Worm (Caenorhabditis elegans): ENCODE measurements around the gene R105.5.
A peak's percentile ranks its signal among the peaks of the same experiment; 100 is the strongest.

The R105.5 gene

ce11 chrIV:4605608-4606007, 30.5 kb upstream of the R105.5 start, which contains the start of gene nspg-10:
nspg-10 (plus strand) TSS chrIV:4605786.
- TF ChIP-seq crh-2 (tag; optimal IDR thresholded peaks at IDR 0.05) (peak; percentile 37), nhr-10 (tag; optimal IDR thresholded peaks at IDR 0.05) (no peak), fos-1 (tag; optimal IDR thresholded peaks at IDR 0.05) (peak; percentile 85), C34F6.9 (tag; optimal IDR thresholded peaks at IDR 0.05) (no peak), aly-2 (tag; optimal IDR thresholded peaks at IDR 0.05) (no peak)

- TF ChIP-seq nhr-11 (tag; optimal IDR thresholded peaks at IDR 0.05), result no peak
- TF ChIP-seq fos-1 (tag; optimal IDR thresholded peaks at IDR 0.05), result no peak
- no peak for TF ChIP-seq Y55F3AM.14 (GFP tag; optimal IDR thresholded peaks at IDR 0.05)
- TF ChIP-seq aly-2 (tag; optimal IDR thresholded peaks at IDR 0.05), result no peak
- no peak for TF ChIP-seq elt-3 (tag; optimal IDR thresholded peaks at IDR 0.05)
- no peak for TF ChIP-seq ceh-82 (tag; optimal IDR thresholded peaks at IDR 0.05)
- TF ChIP-seq nhr-129 (tag; optimal IDR thresholded peaks at IDR 0.05), result no peak
- no peak for TF ChIP-seq nhr-23 (tag; optimal IDR thresholded peaks at IDR 0.05)
- TF ChIP-seq egl-27 (tag; optimal IDR thresholded peaks at IDR 0.05), result no peak
- TF ChIP-seq elt-1 (tag; optimal IDR thresholded peaks at IDR 0.05), result no peak
- TF ChIP-seq ztf-1 (GFP tag; conservative IDR thresholded peaks at IDR 0.05), result no peak
- no peak for TF ChIP-seq ztf-11 (tag; optimal IDR thresholded peaks at IDR 0.05)
- no peak for TF ChIP-seq peb-1 (tag; optimal IDR thresholded peaks at IDR 0.05)
- no peak for TF ChIP-seq nhr-10 (tag; optimal IDR thresholded peaks at IDR 0.05)
Observed at ce11 chrIV:4608661-4609060, 27.4 kb upstream of the R105.5 start.

- no peak for TF ChIP-seq skn-1 (tag; optimal IDR thresholded peaks at IDR 0.05)
- TF ChIP-seq ama-1 (optimal IDR thresholded peaks at IDR 0.05), result no peak
- TF ChIP-seq zag-1 (tag; optimal IDR thresholded peaks at IDR 0.05), result no peak
- no peak for TF ChIP-seq snpc-4 (tag; optimal IDR thresholded peaks at IDR 0.05)
- TF ChIP-seq crh-2 (tag; optimal IDR thresholded peaks at IDR 0.05), result no peak
- TF ChIP-seq alr-1 (tag; optimal IDR thresholded peaks at IDR 0.05), result no peak
- no peak for TF ChIP-seq nhr-11 (tag; optimal IDR thresholded peaks at IDR 0.05)
- no peak for TF ChIP-seq lin-11 (tag; optimal IDR thresholded peaks at IDR 0.05)
- no peak for TF ChIP-seq elt-3 (tag; optimal IDR thresholded peaks at IDR 0.05)
- no peak for TF ChIP-seq nhr-6 (tag; optimal IDR thresholded peaks at IDR 0.05)
- TF ChIP-seq unc-55 (GFP tag; optimal IDR thresholded peaks at IDR 0.05), result no peak
- no peak for TF ChIP-seq nhr-129 (tag; optimal IDR thresholded peaks at IDR 0.05)
Observed at ce11 chrIV:4609568-4609967, 26.5 kb upstream of the R105.5 start, which contains the start of gene col-110. col-110 (minus strand) TSS chrIV:4609668.

ce11 chrIV:4611740-4612139, 24.4 kb upstream of the R105.5 start:
- TF ChIP-seq ztf-11 (tag; optimal IDR thresholded peaks at IDR 0.05) (no peak), lin-39 (tag; optimal IDR thresholded peaks at IDR 0.05) (no peak), gmeb-1 (tag; optimal IDR thresholded peaks at IDR 0.05) (no peak), F13H6.1 (tag; optimal IDR thresholded peaks at IDR 0.05) (no peak), lin-11 (tag; optimal IDR thresholded peaks at IDR 0.05) (no peak), dmd-4 (tag; optimal IDR thresholded peaks at IDR 0.05) (no peak), lsy-2 (tag; optimal IDR thresholded peaks at IDR 0.05) (no peak), mbf-1 (tag; optimal IDR thresholded peaks at IDR 0.05) (no peak), elt-1 (tag; optimal IDR thresholded peaks at IDR 0.05) (no peak), nhr-12 (tag; optimal IDR thresholded peaks at IDR 0.05) (no peak), egl-27 (tag; optimal IDR thresholded peaks at IDR 0.05) (no peak), alr-1 (tag; optimal IDR thresholded peaks at IDR 0.05) (no peak), nhr-237 (tag; optimal IDR thresholded peaks at IDR 0.05) (no peak)

- no peak for TF ChIP-seq unc-39 (tag; optimal IDR thresholded peaks at IDR 0.05)
- TF ChIP-seq ceh-16 (tag; optimal IDR thresholded peaks at IDR 0.05), result no peak
- TF ChIP-seq blmp-1 (tag; optimal IDR thresholded peaks at IDR 0.05; ENCODE audit: insufficient read depth), result no peak
- TF ChIP-seq lin-11 (tag; optimal IDR thresholded peaks at IDR 0.05), result no peak
- TF ChIP-seq nhr-23 (tag; optimal IDR thresholded peaks at IDR 0.05), result no peak
- no peak for TF ChIP-seq snpc-4 (tag; optimal IDR thresholded peaks at IDR 0.05)
- no peak for TF ChIP-seq lin-39 (tag; optimal IDR thresholded peaks at IDR 0.05)
- TF ChIP-seq F13H6.1 (tag; optimal IDR thresholded peaks at IDR 0.05), result no peak
- TF ChIP-seq nhr-11 (tag; optimal IDR thresholded peaks at IDR 0.05), result no peak
- no peak for TF ChIP-seq fos-1 (tag; optimal IDR thresholded peaks at IDR 0.05)
Observed at ce11 chrIV:4612597-4612996, 23.5 kb upstream of the R105.5 start.
